Worm (Caenorhabditis elegans) whole organism, L1 larva: ENCODE data around the gene dph-1.
A peak's percentile ranks its signal among the peaks of the same experiment; 100 is the strongest.

ENCODE experiments used
- C16A3.4 ChIP-seq: fragments of 150-350 bp; optimal IDR thresholded peaks from 2 replicates; lab custom pipeline; 2014; ENCODE audit warnings: missing biosample characterization, missing genetic modification characterization
- F16B12.6 ChIP-seq: fragments of 150-350 bp; optimal IDR thresholded peaks from 2 replicates; lab custom pipeline; 2014; ENCODE audit warnings: missing biosample characterization, missing genetic modification characterization
- aly-2 ChIP-seq: fragments of 150-350 bp; optimal IDR thresholded peaks from 2 replicates; lab custom pipeline; 2014; ENCODE audit warnings: missing biosample characterization, missing genetic modification characterization
- ama-1 ChIP-seq: fragments of 150-350 bp; optimal IDR thresholded peaks from 2 replicates; lab custom pipeline; 2014
- blmp-1 ChIP-seq: fragments of 150-350 bp; optimal IDR thresholded peaks from 2 replicates; lab custom pipeline; 2014; ENCODE audit warnings: missing biosample characterization, missing genetic modification characterization
- ceh-8 ChIP-seq: fragments of 200-800 bp; sonication (Bioruptor generic); optimal IDR thresholded peaks from 2 replicates; lab custom pipeline; 2018; ENCODE audit warnings: mild to moderate bottlenecking, missing genetic modification characterization, moderate library complexity, missing compliant biosample characterization
- ceh-90 ChIP-seq: sonication (generic microtip); optimal IDR thresholded peaks from 2 replicates; lab custom pipeline; 2016; ENCODE audit warnings: missing genetic modification characterization, missing compliant biosample characterization
- ces-1 ChIP-seq: fragments of 150-350 bp; optimal IDR thresholded peaks from 2 replicates; lab custom pipeline; 2014; ENCODE audit warnings: missing biosample characterization, missing genetic modification reagents, missing genetic modification characterization
- dpl-1 ChIP-seq, 3 experiments: fragments of 150-350 bp in 2 of 3; sonication (generic microtip) in 1 of 3; optimal IDR thresholded peaks; 2 replicates each; lab custom pipeline; 2014 to 2017; ENCODE audit warnings: missing biosample characterization in 3 of 3, missing genetic modification characterization in 3 of 3, missing genetic modification reagents in 3 of 3
- efl-1 ChIP-seq, 4 experiments: fragments of 150-350 bp; optimal IDR thresholded peaks in 3 of 4; peaks in 1 of 4; 1 replicate in 1 of 4; 2 replicates in 3 of 4; lab custom pipeline; 2014; ENCODE audit warnings: missing biosample characterization in 2 of 4, missing genetic modification characterization in 2 of 4, missing genetic modification reagents in 2 of 4
- efl-3 ChIP-seq: fragments of 200-800 bp; sonication (Bioruptor generic); optimal IDR thresholded peaks from 2 replicates; lab custom pipeline; 2018; ENCODE audit warnings: mild to moderate bottlenecking, missing genetic modification characterization, missing compliant biosample characterization
- elt-2 ChIP-seq: sonication (generic microtip); optimal IDR thresholded peaks from 2 replicates; lab custom pipeline; 2016; ENCODE audit warnings: missing genetic modification characterization, mild to moderate bottlenecking, inconsistent platforms, missing compliant biosample characterization, missing genetic modification reagents
- elt-3 ChIP-seq, 6 experiments: fragments of 150-350 bp in 1 of 6; sonication (generic microtip); optimal IDR thresholded peaks; 2 replicates each; lab custom pipeline; 2017 to 2018; ENCODE audit warnings: missing biosample characterization in 6 of 6, missing genetic modification characterization in 6 of 6, inconsistent platforms in 1 of 6
- ets-5 ChIP-seq: fragments of 200-800 bp; sonication (Bioruptor generic); IDR thresholded peaks from 2 replicates; pipeline ENCODE4 v1.3.6; 2022; ENCODE audit warnings: missing genetic modification characterization, missing compliant biosample characterization
- fkh-10 ChIP-seq: sonication (generic microtip); optimal IDR thresholded peaks from 2 replicates; lab custom pipeline; 2017; ENCODE audit warnings: missing biosample characterization, missing genetic modification reagents, missing genetic modification characterization
- fkh-4 ChIP-seq: sonication (generic microtip); optimal IDR thresholded peaks from 2 replicates; lab custom pipeline; 2016; ENCODE audit warnings: missing compliant biosample characterization, missing genetic modification characterization, borderline replicate concordance
- grh-1 ChIP-seq: fragments of 200-800 bp; sonication (Bioruptor generic); IDR thresholded peaks from 2 replicates; pipeline ENCODE4 v1.3.6; 2022; ENCODE audit warnings: missing genetic modification reagents, missing genetic modification characterization, missing compliant biosample characterization
- hlh-17 ChIP-seq: fragments of 200-800 bp; sonication (Bioruptor generic); optimal IDR thresholded peaks from 2 replicates; lab custom pipeline; 2018; ENCODE audit warnings: missing genetic modification characterization, mild to moderate bottlenecking, missing compliant biosample characterization, moderate library complexity, borderline replicate concordance
- hlh-4 ChIP-seq: sonication (generic microtip); optimal IDR thresholded peaks from 2 replicates; lab custom pipeline; 2016; ENCODE audit warnings: mild to moderate bottlenecking, missing genetic modification characterization, missing compliant biosample characterization
- isw-1 ChIP-seq: fragments of 200-800 bp; sonication (Bioruptor generic); IDR thresholded peaks from 2 replicates; pipeline ENCODE4 v1.3.6; 2022; ENCODE audit warnings: missing genetic modification characterization, missing compliant biosample characterization
- lin-13 ChIP-seq: fragments of 150-350 bp; optimal IDR thresholded peaks from 2 replicates; lab custom pipeline; 2014; ENCODE audit warnings: missing biosample characterization, missing genetic modification reagents, missing genetic modification characterization
- lin-14 ChIP-seq: fragments of 200-800 bp; sonication (Bioruptor generic); optimal IDR thresholded peaks from 2 replicates; lab custom pipeline; 2018; ENCODE audit warnings: mild to moderate bottlenecking, missing genetic modification characterization, moderate library complexity, missing compliant biosample characterization
- lin-15B ChIP-seq: fragments of 150-350 bp; sonication (generic microtip); optimal IDR thresholded peaks from 3 replicates; lab custom pipeline; 2014; ENCODE audit warnings: missing biosample characterization, missing genetic modification characterization
- lin-35 ChIP-seq, 2 experiments: fragments of 150-350 bp; optimal IDR thresholded peaks; 2 replicates each; lab custom pipeline; 2014; ENCODE audit warnings: missing biosample characterization in 2 of 2, missing genetic modification characterization in 2 of 2, missing genetic modification reagents in 2 of 2
- lir-3 ChIP-seq: sonication (generic microtip); optimal IDR thresholded peaks from 2 replicates; lab custom pipeline; 2016; ENCODE audit warnings: mild to moderate bottlenecking, missing genetic modification characterization, moderate library complexity, missing compliant biosample characterization; ENCODE audit not compliant: poor library complexity
- lsy-2 ChIP-seq, 2 experiments: fragments of 150-350 bp; optimal IDR thresholded peaks; 2 replicates each; lab custom pipeline; 2014; ENCODE audit warnings: missing biosample characterization in 2 of 2, missing genetic modification characterization in 2 of 2
- mab-9 ChIP-seq: fragments of 200-800 bp; sonication (Bioruptor generic); IDR thresholded peaks from 2 replicates; pipeline ENCODE4 v1.3.6; 2022; ENCODE audit warnings: missing genetic modification reagents, missing genetic modification characterization, missing compliant biosample characterization
- mef-2 ChIP-seq: fragments of 150-350 bp; optimal IDR thresholded peaks from 2 replicates; lab custom pipeline; 2014; ENCODE audit warnings: missing biosample characterization, missing genetic modification characterization
- nhr-11 ChIP-seq: fragments of 150-350 bp; optimal IDR thresholded peaks from 2 replicates; lab custom pipeline; 2014; ENCODE audit warnings: missing biosample characterization, missing genetic modification characterization
- nhr-20 ChIP-seq: sonication (generic microtip); optimal IDR thresholded peaks from 2 replicates; lab custom pipeline; 2016; ENCODE audit warnings: mild to moderate bottlenecking, missing genetic modification characterization, missing compliant biosample characterization
- nhr-28 ChIP-seq: fragments of 150-350 bp; optimal IDR thresholded peaks from 2 replicates; lab custom pipeline; 2014; ENCODE audit warnings: missing biosample characterization, missing genetic modification characterization
- nhr-71 ChIP-seq: sonication (generic microtip); optimal IDR thresholded peaks from 2 replicates; lab custom pipeline; 2016; ENCODE audit warnings: mild to moderate bottlenecking, missing genetic modification characterization, moderate library complexity, missing compliant biosample characterization
- nhr-77 ChIP-seq: fragments of 150-350 bp; optimal IDR thresholded peaks from 2 replicates; lab custom pipeline; 2014; ENCODE audit warnings: missing biosample characterization, missing genetic modification characterization
- nhr-84 ChIP-seq: sonication (generic microtip); optimal IDR thresholded peaks from 2 replicates; lab custom pipeline; 2017; ENCODE audit warnings: missing biosample characterization, missing genetic modification characterization
- nhr-85 ChIP-seq: sonication (generic microtip); peaks from one replicate; lab custom pipeline; 2016; ENCODE audit warnings: missing genetic modification characterization, inconsistent platforms, missing compliant biosample characterization
- pqm-1 ChIP-seq: sonication (generic microtip); optimal IDR thresholded peaks from 3 replicates; lab custom pipeline; 2017; ENCODE audit warnings: missing biosample characterization, missing genetic modification characterization
- skn-1 ChIP-seq: fragments of 150-350 bp; optimal IDR thresholded peaks from 2 replicates; lab custom pipeline; 2014; ENCODE audit warnings: missing biosample characterization, missing genetic modification characterization
- sox-4 ChIP-seq: sonication (generic microtip); optimal IDR thresholded peaks from 2 replicates; lab custom pipeline; 2016; ENCODE audit warnings: missing genetic modification characterization, missing compliant biosample characterization
- swsn-7 ChIP-seq: sonication (generic microtip); optimal IDR thresholded peaks from 2 replicates; lab custom pipeline; 2016; ENCODE audit warnings: missing genetic modification characterization, missing compliant biosample characterization
- tbx-2 ChIP-seq: sonication (generic microtip); optimal IDR thresholded peaks from 2 replicates; lab custom pipeline; 2016; ENCODE audit warnings: missing genetic modification characterization, missing compliant biosample characterization
- unc-30 ChIP-seq: sonication (generic microtip); optimal IDR thresholded peaks from 2 replicates; lab custom pipeline; 2017; ENCODE audit warnings: missing biosample characterization, missing genetic modification characterization
- unc-98 ChIP-seq: fragments of 200-800 bp; sonication (Bioruptor generic); IDR thresholded peaks from 2 replicates; pipeline ENCODE4 v1.3.6; 2022; ENCODE audit warnings: missing genetic modification characterization, missing compliant biosample characterization
- vab-15 ChIP-seq: sonication (generic microtip); optimal IDR thresholded peaks from 2 replicates; lab custom pipeline; 2017; ENCODE audit warnings: missing genotype, mild to moderate bottlenecking, missing genetic modification characterization, missing compliant biosample characterization
- zag-1 ChIP-seq: fragments of 150-350 bp; optimal IDR thresholded peaks from 2 replicates; lab custom pipeline; 2014; ENCODE audit warnings: missing biosample characterization, missing genetic modification characterization
- ztf-11 ChIP-seq, 2 experiments: sonication (generic microtip); optimal IDR thresholded peaks; 2 replicates each; lab custom pipeline; 2016 to 2017; ENCODE audit warnings: missing genetic modification characterization in 2 of 2, missing biosample characterization in 1 of 2, missing compliant biosample characterization in 1 of 2

Gene dph-1

ce11 chrIII:3726443-3726842, 19.8 kb downstream of the dph-1 start, which contains the start of gene gldi-5:
gldi-5 (minus strand) TSS chrIII:3726500.
- TF ChIP-seq efl-3 (GFP tag; lab: Kevin White, UChicago) (no peak), isw-1 (GFP tag; lab: Robert Waterston, UW) (no peak), ceh-8 (GFP tag; lab: Kevin White, UChicago) (no peak), pqm-1 (tag; lab: Kevin White, UChicago) (no peak), ces-1 (GFP tag; lab: Kevin White, UChicago) (no peak), nhr-71 (tag; lab: Kevin White, UChicago) (no peak), elt-3 (tag; optimal IDR thresholded peaks at IDR 0.05; lab: Kevin White, UChicago) (no peak), unc-98 (no peak), nhr-28 (tag; lab: Kevin White, UChicago) (no peak), nhr-11 (tag; lab: Kevin White, UChicago) (no peak), elt-2 (tag; lab: Kevin White, UChicago) (no peak), ets-5 (GFP tag; lab: Robert Waterston, UW) (no peak), efl-1 (optimal IDR thresholded peaks at IDR 0.05; lab: Kevin White, UChicago) (no peak), efl-1 (GFP tag; optimal IDR thresholded peaks at IDR 0.05 in 1 of 2; lab: Kevin White, UChicago) (no peak), unc-30 (tag; lab: Kevin White, UChicago) (no peak), lsy-2 (tag; optimal IDR thresholded peaks at IDR 0.05; lab: Kevin White, UChicago) (no peak), ama-1 (lab: Kevin White, UChicago) (no peak), sox-4 (tag; lab: Kevin White, UChicago) (no peak), nhr-77 (tag; lab: Kevin White, UChicago) (no peak), lir-3 (tag; lab: Kevin White, UChicago) (no peak)

ce11 chrIII:3729520-3729919, 22.8 kb downstream of the dph-1 start, which contains the start of gene F34D10.9:
F34D10.9 (minus strand) TSS chrIII:3729620.
- no peak for TF ChIP-seq tbx-2 (tag; lab: Kevin White, UChicago)
- TF ChIP-seq fkh-10 (GFP tag; lab: Kevin White, UChicago), result no peak
- no peak for TF ChIP-seq dpl-1 (GFP tag; optimal IDR thresholded peaks at IDR 0.05; lab: Kevin White, UChicago)
- TF ChIP-seq mef-2, result no peak
- TF ChIP-seq vab-15 (tag; lab: Kevin White, UChicago), result no peak
- TF ChIP-seq hlh-4 (tag; lab: Kevin White, UChicago), result no peak
- no peak for TF ChIP-seq ztf-11 (tag; optimal IDR thresholded peaks at IDR 0.05; lab: Kevin White, UChicago)
- TF ChIP-seq sox-4 (tag; lab: Kevin White, UChicago), result no peak
- TF ChIP-seq efl-3 (GFP tag; lab: Kevin White, UChicago), result no peak
- no peak for TF ChIP-seq unc-30 (tag; lab: Kevin White, UChicago)
- TF ChIP-seq nhr-85, result no peak
- no peak for TF ChIP-seq nhr-84 (tag; lab: Kevin White, UChicago)
- TF ChIP-seq C16A3.4 (tag; lab: Kevin White, UChicago), result no peak
- TF ChIP-seq unc-98, result no peak
- no peak for TF ChIP-seq swsn-7 (tag; lab: Kevin White, UChicago)

DNA sequence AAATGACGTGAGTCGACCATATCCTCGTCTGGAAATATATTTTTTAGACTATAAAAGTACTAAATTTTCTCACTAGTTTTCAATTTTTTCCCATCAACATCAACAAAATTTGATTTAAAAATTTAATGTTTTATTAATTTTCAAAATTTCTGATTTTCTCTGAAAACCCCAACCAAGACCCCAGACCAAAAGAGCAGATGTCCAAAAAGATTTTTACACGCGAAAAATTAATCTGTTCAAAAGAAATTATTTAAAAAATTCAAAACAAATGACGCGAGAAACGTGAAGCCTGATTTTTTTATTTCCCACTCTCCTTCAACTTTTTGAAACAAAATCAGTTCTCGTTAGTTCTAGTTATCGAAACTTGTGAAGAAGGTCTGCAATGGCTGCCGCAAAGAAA, 23.8 kb downstream of the dph-1 start, which contains the start of gene F34D10.8:
TSS of gene F34D10.8 (plus strand) at position 301 of the 400 bp plus-strand sequence.
- TF ChIP-seq mef-2 (no peak), nhr-85 (peak; percentile 56)

DNA sequence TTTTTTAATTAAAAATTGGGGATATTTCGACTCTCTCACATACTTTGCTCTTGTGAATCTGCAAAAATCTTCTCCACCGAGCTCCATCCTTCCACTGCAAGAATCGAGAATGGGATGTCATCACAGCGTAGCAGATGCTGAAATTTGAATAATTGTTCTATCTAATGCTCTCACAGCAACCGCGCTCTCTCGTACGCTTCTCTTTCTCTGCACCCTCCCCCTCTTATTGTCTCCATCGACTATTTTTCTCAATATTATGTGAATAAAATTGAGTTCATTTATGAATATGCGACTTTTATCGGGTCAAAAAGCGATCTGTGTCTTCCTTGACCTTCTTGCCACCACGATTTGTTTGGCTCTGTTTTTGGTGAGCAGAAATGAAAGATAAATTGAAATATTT, 27.3 kb downstream of the dph-1 start, which contains the start of gene F34D10.3:
TSS of gene F34D10.3 (plus strand) at position 249 of the 400 bp plus-strand sequence.
- TF ChIP-seq skn-1 (no peak), unc-30 (tag; lab: Kevin White, UChicago) (no peak), dpl-1 (GFP tag; optimal IDR thresholded peaks at IDR 0.05; lab: Kevin White, UChicago) (peak in 1 of 3 experiments; percentile 27), grh-1 (GFP tag; lab: Robert Waterston, UW) (no peak), lin-13 (GFP tag; lab: Kevin White, UChicago) (no peak), nhr-20 (tag; lab: Kevin White, UChicago) (no peak), lin-15B (tag; lab: Kevin White, UChicago) (no peak), hlh-4 (tag; lab: Kevin White, UChicago) (no peak), elt-2 (tag; lab: Kevin White, UChicago) (no peak), hlh-17 (GFP tag; lab: Kevin White, UChicago) (no peak), lsy-2 (tag; optimal IDR thresholded peaks at IDR 0.05; lab: Kevin White, UChicago) (peak in 1 of 2 experiments; percentile 48), ceh-90 (tag; lab: Kevin White, UChicago) (no peak), fkh-4 (tag; lab: Kevin White, UChicago) (no peak), blmp-1 (tag; lab: Kevin White, UChicago) (no peak), efl-1 (optimal IDR thresholded peaks at IDR 0.05; lab: Kevin White, UChicago) (peak; percentile 3 to 18), efl-1 (GFP tag; optimal IDR thresholded peaks at IDR 0.05 in 1 of 2; lab: Kevin White, UChicago) (peak; percentile 6 to 51), tbx-2 (tag; lab: Kevin White, UChicago) (no peak), mab-9 (no peak), lin-14 (no peak), zag-1 (no peak), aly-2 (tag; lab: Kevin White, UChicago) (no peak), lin-35 (GFP tag; optimal IDR thresholded peaks at IDR 0.05; lab: Kevin White, UChicago) (peak; percentile 18 to 47), isw-1 (GFP tag; lab: Robert Waterston, UW) (no peak), F16B12.6 (tag; lab: Kevin White, UChicago) (no peak)
